Fruit fly (Drosophila melanogaster) S2 (cell line): Measurements from ENCODE around the gene CG15820.

Source experiments
- CG8478 ChIP-seq: fragments of >200 bp; optimal IDR thresholded peaks from 2 replicates; lab custom pipeline; 2018
- CTCF ChIP-seq, 2 experiments: fragments of >200 bp; optimal IDR thresholded peaks; 2 replicates each; lab custom pipeline; 2018

Gene CG15820

dm6 chr3L:2174232-2174631, at the start of gene CG15820:
CG15820 (minus strand) TSS chr3L:2174332.
- no peak for TF ChIP-seq CG8478 (lab: Kevin White, UChicago)
- TF ChIP-seq CTCF (optimal IDR thresholded peaks at IDR 0.05; lab: Kevin White, UChicago) = no peak

DNA sequence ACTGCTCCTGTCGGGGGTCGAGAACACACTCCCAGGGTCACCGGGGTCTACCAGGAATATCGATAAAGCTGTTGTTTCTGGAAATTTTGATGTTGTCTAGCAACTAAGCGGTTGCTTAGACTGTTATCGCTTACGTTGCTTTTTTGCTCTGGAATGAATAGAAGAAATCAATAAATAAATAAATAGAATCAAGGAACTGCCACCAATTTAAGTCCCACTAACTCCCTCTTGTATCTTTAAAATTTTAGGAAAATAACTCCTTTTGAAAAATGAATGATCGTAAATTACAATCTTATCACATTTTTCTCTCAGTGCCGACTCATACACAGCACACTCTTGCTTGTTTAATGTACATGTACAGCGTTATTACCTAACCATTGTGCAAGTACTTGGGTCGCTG, 38.3 kb upstream of the CG15820 start, which contains the start of gene CG15878:
Gene CG15878, minus strand, starts transcription at position 101 of the 400 bp plus-strand sequence.
- TF ChIP-seq CG8478 (lab: Kevin White, UChicago) (no peak), CTCF (optimal IDR thresholded peaks at IDR 0.05; lab: Kevin White, UChicago) (no peak)

- TF ChIP-seq CG8478 (lab: Kevin White, UChicago) (no peak), CTCF (optimal IDR thresholded peaks at IDR 0.05; lab: Kevin White, UChicago) (no peak)
These were observed 22.6 kb upstream of the CG15820 start, which contains the start of gene CG8960 for dm6 chr3L:2196713-2197112. CG8960 (plus strand) TSS chr3L:2197013.

- TF ChIP-seq CG8478 (lab: Kevin White, UChicago) (peak; percentile 16), CTCF (optimal IDR thresholded peaks at IDR 0.05; lab: Kevin White, UChicago) (no peak)
These were observed 17.9 kb upstream of the CG15820 start, which contains the start of gene CG5707 for dm6 chr3L:2191994-2192450. CG5707 (minus strand) TSS chr3L:2192221.

DNA sequence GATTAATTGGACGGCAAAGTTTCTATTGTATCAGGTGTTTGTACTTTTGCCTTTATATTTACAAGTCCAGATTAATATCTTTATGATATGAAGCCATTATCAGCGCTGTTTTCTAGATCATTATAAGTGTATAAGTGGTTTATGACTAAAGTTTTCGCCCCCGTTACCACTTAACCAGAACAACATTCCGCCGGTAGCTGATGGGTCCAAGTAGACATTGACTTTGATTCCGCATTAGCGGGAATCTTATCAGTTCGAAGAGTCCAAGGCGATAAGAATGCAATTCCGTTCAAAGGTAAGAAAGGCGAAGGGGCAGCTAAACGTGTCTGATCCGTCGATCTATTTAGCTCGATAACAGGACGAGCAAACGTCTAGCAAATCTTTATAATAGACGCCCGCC, 17.4 kb upstream of the CG15820 start:
- TF ChIP-seq CTCF (optimal IDR thresholded peaks at IDR 0.05; lab: Kevin White, UChicago) (no peak), CG8478 (lab: Kevin White, UChicago) (no peak)

- no peak for TF ChIP-seq CTCF (optimal IDR thresholded peaks at IDR 0.05; lab: Kevin White, UChicago)
- no peak for TF ChIP-seq CG8478 (lab: Kevin White, UChicago)
These were observed 11.5 kb upstream of the CG15820 start, which contains the start of gene CG13810 for dm6 chr3L:2185630-2186029. CG13810 (plus strand) TSS chr3L:2185930.

DNA sequence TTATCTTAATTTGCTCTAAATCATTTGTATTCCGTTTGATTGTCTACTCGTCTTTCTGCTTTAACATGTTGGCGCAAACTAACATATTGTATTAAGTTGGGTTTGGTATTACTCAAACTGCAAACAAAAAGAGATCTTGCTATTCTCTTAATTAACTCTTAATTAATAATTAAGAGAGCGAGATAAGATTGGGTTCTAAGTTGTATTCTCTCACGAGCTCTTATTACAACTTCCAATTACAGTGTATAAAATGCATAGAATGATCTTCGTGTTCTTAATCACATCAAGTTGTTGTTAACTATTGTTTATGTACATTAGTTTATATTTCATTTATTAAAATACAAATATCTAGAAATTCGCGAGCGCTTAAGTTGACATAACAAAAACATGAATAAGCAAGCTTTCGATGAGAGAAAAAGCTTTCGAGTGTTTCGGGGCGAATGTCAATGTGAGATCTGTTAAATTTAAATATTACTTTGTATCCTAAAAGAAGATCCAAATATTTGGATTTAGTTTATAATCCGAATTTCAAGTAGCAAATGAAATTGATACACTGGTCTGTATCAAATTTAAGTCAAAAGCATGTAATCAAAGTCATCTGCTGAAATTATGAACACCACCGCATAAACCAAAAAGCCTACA, 3.1 kb downstream of the CG15820 start, which contains the start of gene CG5704:
Gene CG5704, minus strand, starts transcription at position 87 of the 642 bp plus-strand sequence.
- TF ChIP-seq CTCF (optimal IDR thresholded peaks at IDR 0.05; lab: Kevin White, UChicago) = no peak
- no peak for TF ChIP-seq CG8478 (lab: Kevin White, UChicago)

dm6 chr3L:2168954-2169353, 5.2 kb downstream of the CG15820 start, which contains the start of gene CG15879:
CG15879 (minus strand) TSS chr3L:2169108.
- no peak for TF ChIP-seq CTCF (optimal IDR thresholded peaks at IDR 0.05; lab: Kevin White, UChicago)
- no peak for TF ChIP-seq CG8478 (lab: Kevin White, UChicago)

DNA sequence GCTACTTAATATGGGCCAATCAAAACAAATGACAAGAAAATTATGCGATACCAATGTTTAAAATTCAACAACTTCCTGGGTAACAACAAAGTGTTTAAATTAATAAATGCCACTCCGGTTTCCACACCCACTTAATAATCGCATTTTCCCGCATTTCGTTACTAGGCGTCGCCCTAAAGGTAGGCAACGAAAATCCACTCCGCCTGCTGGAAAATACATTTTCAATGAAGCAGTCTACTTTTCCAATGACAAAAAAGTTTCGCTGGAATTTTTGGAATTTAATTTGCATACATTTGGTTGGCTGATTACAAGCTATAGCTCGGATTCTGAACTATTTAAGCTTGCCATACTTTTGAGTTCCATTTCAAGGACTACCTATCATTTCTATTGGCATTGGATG, 7.4 kb downstream of the CG15820 start:
- TF ChIP-seq CG8478 (lab: Kevin White, UChicago) = no peak
- TF ChIP-seq CTCF (optimal IDR thresholded peaks at IDR 0.05; lab: Kevin White, UChicago) = no peak

dm6 chr3L:2164805-2165204, 9.3 kb downstream of the CG15820 start:
- TF ChIP-seq CTCF (optimal IDR thresholded peaks at IDR 0.05; lab: Kevin White, UChicago) (no peak), CG8478 (lab: Kevin White, UChicago) (no peak)

dm6 chr3L:2164031-2164537, 10.0 kb downstream of the CG15820 start:
- TF ChIP-seq CG8478 (lab: Kevin White, UChicago) (no peak), CTCF (optimal IDR thresholded peaks at IDR 0.05; lab: Kevin White, UChicago) (no peak)

dm6 chr3L:2163608-2164007, 10.5 kb downstream of the CG15820 start, which contains the start of gene CG15822:
CG15822 (minus strand) TSS chr3L:2163863.
- no peak for TF ChIP-seq CTCF (optimal IDR thresholded peaks at IDR 0.05; lab: Kevin White, UChicago)
- no peak for TF ChIP-seq CG8478 (lab: Kevin White, UChicago)

- TF ChIP-seq CG8478 (lab: Kevin White, UChicago) (no peak), CTCF (optimal IDR thresholded peaks at IDR 0.05; lab: Kevin White, UChicago) (no peak)
These were observed 11.5 kb downstream of the CG15820 start for dm6 chr3L:2162623-2163022.

DNA sequence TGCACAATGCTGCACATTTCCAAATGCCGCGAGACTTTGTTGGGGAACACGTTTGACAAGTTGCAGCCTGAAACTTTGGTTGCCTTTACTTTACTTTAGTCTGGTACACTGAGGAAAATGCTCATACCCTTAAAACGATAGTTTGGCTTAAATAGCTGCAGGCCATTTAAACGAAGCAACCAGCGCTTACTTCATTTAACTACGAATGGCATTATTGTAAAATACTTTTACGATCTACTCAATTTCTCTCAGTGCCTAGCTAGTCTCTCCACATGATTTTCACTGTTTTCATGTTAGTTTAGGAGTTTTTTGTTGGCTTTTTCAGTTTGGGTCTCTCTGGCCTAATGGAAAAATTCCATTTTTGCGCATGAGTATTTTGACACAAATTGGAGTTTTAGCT, 12.1 kb downstream of the CG15820 start:
- TF ChIP-seq CG8478 (lab: Kevin White, UChicago) = no peak

DNA sequence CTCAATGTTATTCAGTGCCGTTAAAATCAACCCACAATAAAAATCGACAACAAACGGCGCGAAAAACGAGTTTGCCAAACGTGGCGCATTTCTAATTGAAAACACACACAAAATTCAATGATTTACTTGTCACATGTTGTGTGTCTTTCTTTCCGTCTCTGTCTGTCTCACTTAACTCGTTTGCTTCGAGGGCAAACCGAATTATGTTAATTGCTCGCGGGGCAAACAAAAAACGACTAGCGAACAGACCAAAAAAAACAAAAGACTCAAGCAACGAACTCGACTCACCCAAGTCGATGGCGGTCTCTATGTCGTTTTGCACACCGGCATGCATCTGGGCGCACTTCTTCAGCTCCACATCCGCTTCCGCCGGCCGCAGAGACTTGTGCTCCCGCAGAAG, 14.3 kb downstream of the CG15820 start:
- no peak for TF ChIP-seq CG8478 (lab: Kevin White, UChicago)
- no peak for TF ChIP-seq CTCF (optimal IDR thresholded peaks at IDR 0.05; lab: Kevin White, UChicago)
